Fruit fly (Drosophila melanogaster) whole organism, embryonic: Measurements from ENCODE around the gene CG17344.
A peak's percentile ranks its signal among the peaks of the same experiment; 100 is the strongest.

ENCODE experiments used
- ATbp ChIP-seq: fragments of 200-800 bp; sonication (Bioruptor generic); optimal IDR thresholded peaks from 2 replicates; lab custom pipeline; 2017; ENCODE audit warnings: missing biosample characterization, mild to moderate bottlenecking, missing genetic modification characterization, missing genetic modification reagents
- BtbVII ChIP-seq: fragments of 200-800 bp; sonication (Bioruptor generic); optimal IDR thresholded peaks from 3 replicates; lab custom pipeline; 2017; ENCODE audit warnings: missing biosample characterization, mild to moderate bottlenecking, missing genetic modification characterization
- CG10209 ChIP-seq: fragments of 200-800 bp; sonication (Bioruptor generic); optimal IDR thresholded peaks from 3 replicates; lab custom pipeline; 2017; ENCODE audit warnings: missing biosample characterization, mild to moderate bottlenecking, missing genetic modification characterization, missing genetic modification reagents
- CG11504 ChIP-seq: fragments of 200-800 bp; sonication (Bioruptor generic); optimal IDR thresholded peaks from 3 replicates; lab custom pipeline; 2019; ENCODE audit warnings: missing biosample characterization, mild to moderate bottlenecking, missing genetic modification characterization, moderate library complexity
- CG12391 ChIP-seq: fragments of 200-800 bp; sonication (Bioruptor generic); optimal IDR thresholded peaks from 3 replicates; lab custom pipeline; 2018; ENCODE audit warnings: missing biosample characterization, mild to moderate bottlenecking, missing genetic modification characterization, moderate library complexity
- CG13424 ChIP-seq: fragments of 200-800 bp; sonication (Bioruptor generic); optimal IDR thresholded peaks from 2 replicates; lab custom pipeline; 2019; ENCODE audit warnings: missing biosample characterization, mild to moderate bottlenecking, missing genetic modification characterization, moderate library complexity
- CG14441 ChIP-seq: fragments of 200-800 bp; sonication (Bioruptor generic); IDR thresholded peaks from 2 replicates; pipeline ENCODE4 v1.3.6; 2022; ENCODE audit warnings: missing biosample characterization, missing genetic modification characterization
- CG15073 ChIP-seq: fragments of 200-800 bp; sonication (Bioruptor generic); optimal IDR thresholded peaks from 2 replicates; lab custom pipeline; 2016; ENCODE audit warnings: missing biosample characterization, missing genetic modification characterization
- CG15269 ChIP-seq: fragments of 200-800 bp; sonication (Bioruptor generic); optimal IDR thresholded peaks from 2 replicates; lab custom pipeline; 2018; ENCODE audit warnings: missing biosample characterization, mild to moderate bottlenecking, missing genetic modification characterization, moderate library complexity
- CG15601 ChIP-seq: fragments of 200-800 bp; sonication (Bioruptor generic); optimal IDR thresholded peaks from 3 replicates; lab custom pipeline; 2019; ENCODE audit warnings: missing biosample characterization, mild to moderate bottlenecking, missing genetic modification characterization, moderate library complexity
- CG17802 ChIP-seq: fragments of 200-800 bp; sonication (Bioruptor generic); optimal IDR thresholded peaks from 2 replicates; lab custom pipeline; 2018; ENCODE audit warnings: missing biosample characterization, mild to moderate bottlenecking, missing genetic modification characterization, moderate library complexity
- CG30403 ChIP-seq: fragments of 200-800 bp; sonication (Bioruptor generic); optimal IDR thresholded peaks from 3 replicates; lab custom pipeline; 2016; ENCODE audit warnings: missing biosample characterization, missing genetic modification characterization
- CG3407 ChIP-seq: fragments of 200-800 bp; sonication (Bioruptor generic); optimal IDR thresholded peaks from 2 replicates; lab custom pipeline; 2018; ENCODE audit warnings: missing biosample characterization, mild to moderate bottlenecking, missing genetic modification characterization
- CG6813 ChIP-seq: fragments of 200-800 bp; sonication (Bioruptor generic); optimal IDR thresholded peaks from 2 replicates; lab custom pipeline; 2017; ENCODE audit warnings: missing biosample characterization, missing genetic modification characterization, mild to moderate bottlenecking, moderate library complexity, missing genetic modification reagents
- CG7357 ChIP-seq: fragments of 200-800 bp; sonication (Bioruptor generic); IDR thresholded peaks from 3 replicates; pipeline ENCODE4 v1.3.6; 2022; ENCODE audit warnings: missing biosample characterization, missing genetic modification characterization
- CG7839 ChIP-seq: fragments of 200-800 bp; sonication (Bioruptor generic); optimal IDR thresholded peaks from 3 replicates; lab custom pipeline; 2018; ENCODE audit warnings: missing biosample characterization, mild to moderate bottlenecking, missing genetic modification characterization, moderate library complexity
- CG8290 ChIP-seq, 3 experiments: fragments of 200-800 bp; sonication (Bioruptor generic); optimal IDR thresholded peaks; 2 replicates each; lab custom pipeline; 2016 to 2019; ENCODE audit warnings: missing biosample characterization in 3 of 3, missing genetic modification characterization in 3 of 3, mild to moderate bottlenecking in 2 of 3, moderate library complexity in 1 of 3
- CG9727 ChIP-seq: fragments of 200-800 bp; sonication (Bioruptor generic); optimal IDR thresholded peaks from 3 replicates; lab custom pipeline; 2017; ENCODE audit warnings: missing biosample characterization, mild to moderate bottlenecking, missing genetic modification characterization
- Chrac-16 ChIP-seq: fragments of 200-800 bp; sonication (Bioruptor generic); optimal IDR thresholded peaks from 3 replicates; lab custom pipeline; 2016; ENCODE audit warnings: missing biosample characterization, missing genetic modification characterization
- CrebB ChIP-seq: fragments of 200-800 bp; sonication (Bioruptor generic); optimal IDR thresholded peaks from 3 replicates; lab custom pipeline; 2018; ENCODE audit warnings: missing biosample characterization, mild to moderate bottlenecking, missing genetic modification characterization
- Dbx ChIP-seq: fragments of 200-800 bp; sonication (Bioruptor generic); IDR thresholded peaks from 3 replicates; pipeline ENCODE4 v1.3.6; 2022; ENCODE audit warnings: missing biosample characterization, missing genetic modification characterization
- Hmr ChIP-seq: fragments of 200-800 bp; sonication (Bioruptor generic); optimal IDR thresholded peaks from 3 replicates; lab custom pipeline; 2017; ENCODE audit warnings: mild to moderate bottlenecking, missing biosample characterization, missing genetic modification reagents, missing genetic modification characterization
- Jarid2 ChIP-seq: fragments of 200-800 bp; sonication (Bioruptor generic); optimal IDR thresholded peaks from 3 replicates; lab custom pipeline; 2017; ENCODE audit warnings: mild to moderate bottlenecking, missing biosample characterization, missing genetic modification reagents, missing genetic modification characterization
- Med ChIP-seq: fragments of 200-800 bp; sonication (Bioruptor generic); peaks from one replicate; lab custom pipeline; 2016; ENCODE audit warnings: missing biosample characterization, missing genetic modification characterization, mild to moderate bottlenecking, inconsistent platforms, moderate library complexity
- Optix ChIP-seq: fragments of 200-800 bp; sonication (Bioruptor generic); IDR thresholded peaks from 3 replicates; pipeline ENCODE4 v1.3.6; 2022; ENCODE audit warnings: missing biosample characterization, missing genetic modification characterization
- PHDP ChIP-seq: fragments of 200-800 bp; sonication (Bioruptor generic); optimal IDR thresholded peaks from 3 replicates; lab custom pipeline; 2018; ENCODE audit warnings: missing biosample characterization, mild to moderate bottlenecking, missing genetic modification characterization, moderate library complexity
- Pdp1 ChIP-seq, 2 experiments: fragments of 200-800 bp; sonication (Bioruptor generic); optimal IDR thresholded peaks; 3 replicates each; lab custom pipeline; 2016; ENCODE audit warnings: missing biosample characterization in 2 of 2, missing genetic modification characterization in 2 of 2, mild to moderate bottlenecking in 1 of 2, moderate library complexity in 1 of 2
- Sox100B ChIP-seq: fragments of 200-800 bp; sonication (Bioruptor generic); optimal IDR thresholded peaks from 3 replicates; lab custom pipeline; 2018; ENCODE audit warnings: missing biosample characterization, mild to moderate bottlenecking, missing genetic modification characterization
- Sox102F ChIP-seq: fragments of 200-800 bp; sonication (Bioruptor generic); optimal IDR thresholded peaks from 2 replicates; lab custom pipeline; 2018; ENCODE audit warnings: missing biosample characterization, mild to moderate bottlenecking, missing genetic modification characterization, moderate library complexity
- Vsx1 ChIP-seq: fragments of 200-800 bp; sonication (Bioruptor generic); optimal IDR thresholded peaks from 2 replicates; lab custom pipeline; 2017; ENCODE audit warnings: missing biosample characterization, mild to moderate bottlenecking, missing genetic modification characterization, missing genetic modification reagents
- abd-A ChIP-seq: fragments of 200-800 bp; sonication (Bioruptor generic); optimal IDR thresholded peaks from 3 replicates; lab custom pipeline; 2019; ENCODE audit warnings: missing biosample characterization, mild to moderate bottlenecking, missing genetic modification characterization, moderate library complexity
- caup ChIP-seq: fragments of 200-800 bp; sonication (Bioruptor generic); optimal IDR thresholded peaks from 3 replicates; lab custom pipeline; 2017; ENCODE audit warnings: missing biosample characterization, mild to moderate bottlenecking, missing genetic modification characterization, moderate library complexity; ENCODE audit not compliant: severe bottlenecking
- cg ChIP-seq: fragments of 200-800 bp; sonication (Bioruptor generic); optimal IDR thresholded peaks from 3 replicates; lab custom pipeline; 2019; ENCODE audit warnings: missing biosample characterization, mild to moderate bottlenecking, missing genetic modification characterization, moderate library complexity
- dati ChIP-seq: fragments of 200-800 bp; sonication (Bioruptor generic); IDR thresholded peaks from 2 replicates; pipeline ENCODE4 v1.3.6; 2022; ENCODE audit warnings: missing biosample characterization, missing genetic modification characterization
- dm ChIP-seq: fragments of 200-800 bp; sonication (Bioruptor generic); optimal IDR thresholded peaks from 3 replicates; lab custom pipeline; 2016; ENCODE audit warnings: missing biosample characterization, missing genetic modification characterization
- dmrt99B ChIP-seq: fragments of 200-800 bp; sonication (Bioruptor generic); optimal IDR thresholded peaks from 2 replicates; lab custom pipeline; 2018; ENCODE audit warnings: missing biosample characterization, mild to moderate bottlenecking, missing genetic modification characterization, moderate library complexity
- emc ChIP-seq: fragments of 200-800 bp; sonication (Bioruptor generic); optimal IDR thresholded peaks from 2 replicates; lab custom pipeline; 2016; ENCODE audit warnings: missing biosample characterization, missing genetic modification characterization
- en ChIP-seq: fragments of 200-800 bp; sonication (Bioruptor generic); optimal IDR thresholded peaks from 2 replicates; lab custom pipeline; 2016; ENCODE audit warnings: missing biosample characterization, missing genetic modification characterization
- lola ChIP-seq, 3 experiments: fragments of >200 bp in 2 of 3; fragments of 200-800 bp in 1 of 3; sonication (Bioruptor generic) in 1 of 3; optimal IDR thresholded peaks; 2 replicates each; lab custom pipeline; 2017 to 2019; ENCODE audit warnings: missing biosample characterization in 3 of 3, missing genetic modification characterization in 3 of 3, mild to moderate bottlenecking in 1 of 3, moderate library complexity in 1 of 3
- nmo ChIP-seq: fragments of 200-800 bp; sonication (Bioruptor generic); optimal IDR thresholded peaks from 2 replicates; lab custom pipeline; 2018; ENCODE audit warnings: missing biosample characterization, mild to moderate bottlenecking, missing genetic modification characterization, moderate library complexity
- odd ChIP-seq: fragments of 200-800 bp; sonication (Bioruptor generic); optimal IDR thresholded peaks from 2 replicates; lab custom pipeline; 2017; ENCODE audit warnings: missing biosample characterization, mild to moderate bottlenecking, missing genetic modification characterization
- onecut ChIP-seq: fragments of 200-800 bp; sonication (Bioruptor generic); IDR thresholded peaks from 2 replicates; pipeline ENCODE4 v1.3.6; 2022; ENCODE audit warnings: missing biosample characterization, missing genetic modification characterization
- p53 ChIP-seq: fragments of 200-800 bp; sonication (Bioruptor generic); optimal IDR thresholded peaks from 2 replicates; lab custom pipeline; 2016; ENCODE audit warnings: missing biosample characterization, missing genetic modification characterization
- pros ChIP-seq: fragments of 200-800 bp; sonication (Bioruptor generic); optimal IDR thresholded peaks from 3 replicates; lab custom pipeline; 2019; ENCODE audit warnings: missing biosample characterization, mild to moderate bottlenecking, missing genetic modification characterization, moderate library complexity
- so ChIP-seq: fragments of 200-800 bp; sonication (Bioruptor generic); IDR thresholded peaks from 3 replicates; pipeline ENCODE4 v1.3.6; 2022; ENCODE audit warnings: missing biosample characterization, missing genetic modification characterization
- sug ChIP-seq: fragments of 200-800 bp; optimal IDR thresholded peaks from 2 replicates; lab custom pipeline; 2019; ENCODE audit warnings: missing biosample characterization, mild to moderate bottlenecking, missing genetic modification characterization, moderate library complexity
- tin ChIP-seq: fragments of 200-800 bp; sonication (Bioruptor generic); optimal IDR thresholded peaks from 3 replicates; lab custom pipeline; 2016; ENCODE audit warnings: missing biosample characterization, missing genetic modification characterization

CG17344 gene

dm6 chr2L:19138361-19139041, 36.7 kb downstream of the CG17344 start (continued):
- TF ChIP-seq CG12391 (peak; percentile 20), abd-A (tag; lab: Kevin White, UChicago) (peak; percentile 57), PHDP (tag; lab: Kevin White, UChicago) (peak; percentile 2), CG15073 (GFP tag; lab: Kevin White, UChicago) (no peak), Jarid2 (no peak), lola (GFP tag; optimal IDR thresholded peaks at IDR 0.05; lab: Kevin White, UChicago) (peak in 1 of 3 experiments; percentile 9), CG11504 (tag; lab: Kevin White, UChicago) (peak; percentile 62), CG13424 (tag; lab: Kevin White, UChicago) (peak; percentile 41), emc (GFP tag; lab: Kevin White, UChicago) (no peak), en (GFP tag; lab: Kevin White, UChicago) (no peak), caup (no peak), sug (tag; lab: Kevin White, UChicago) (no peak), CG15601 (peak; percentile 45), CG7839 (tag; lab: Kevin White, UChicago) (peak; percentile 38), CG7357 (no peak), Pdp1 (GFP tag; optimal IDR thresholded peaks at IDR 0.05; lab: Kevin White, UChicago) (no peak), CG15269 (peak; percentile 19), CG30403 (GFP tag; lab: Kevin White, UChicago) (peak; percentile 13), Med (GFP tag; lab: Kevin White, UChicago) (peak; percentile 60), CG9727 (no peak), pros (GFP tag; lab: Kevin White, UChicago) (peak; percentile 84), Hmr (GFP tag; lab: Kevin White, UChicago) (peak; percentile 43), Sox102F (GFP tag; lab: Kevin White, UChicago) (peak; percentile 37), cg (GFP tag; lab: Kevin White, UChicago) (peak; percentile 79), dati (GFP tag; lab: Robert Waterston, UW) (no peak), Sox100B (GFP tag; lab: Kevin White, UChicago) (peak; percentile 13), Dbx (GFP tag; lab: Robert Waterston, UW) (peak; percentile 60; the same call in 1 of the 3 replicates), onecut (GFP tag; lab: Robert Waterston, UW) (peak; percentile 48), CrebB (tag; lab: Kevin White, UChicago) (no peak), CG14441 (GFP tag; lab: Robert Waterston, UW) (no peak), CG8290 (GFP tag; optimal IDR thresholded peaks at IDR 0.05; lab: Kevin White, UChicago) (no peak), CG8290 (tag; optimal IDR thresholded peaks at IDR 0.05; lab: Kevin White, UChicago) (peak in 1 of 2 experiments; percentile 9), dmrt99B (tag; lab: Kevin White, UChicago) (peak; percentile 59), BtbVII (GFP tag; lab: Kevin White, UChicago) (peak; percentile 17), odd (GFP tag; lab: Kevin White, UChicago) (peak; percentile 10), ATbp (GFP tag; lab: Kevin White, UChicago) (peak; percentile 33), CG6813 (GFP tag; lab: Kevin White, UChicago) (no peak), tin (GFP tag; lab: Kevin White, UChicago) (no peak), dm (GFP tag; lab: Kevin White, UChicago) (no peak), CG17802 (no peak), Vsx1 (GFP tag; lab: Kevin White, UChicago) (peak; percentile 19), CG3407 (GFP tag; lab: Kevin White, UChicago) (no peak), Chrac-16 (no peak), so (GFP tag; lab: Robert Waterston, UW) (0 out of 3 replicates have a peak, but pooled peaks have one; percentile 27), nmo (GFP tag; lab: Kevin White, UChicago) (peak; percentile 9), p53 (GFP tag; lab: Kevin White, UChicago) (no peak), CG10209 (GFP tag; lab: Kevin White, UChicago) (peak; percentile 40), Optix (GFP tag; lab: Robert Waterston, UW) (0 out of 3 replicates have a peak, but pooled peaks have one; percentile 21)
